Worm (Caenorhabditis elegans): ENCODE measurements around the gene dhs-21.

DNA sequence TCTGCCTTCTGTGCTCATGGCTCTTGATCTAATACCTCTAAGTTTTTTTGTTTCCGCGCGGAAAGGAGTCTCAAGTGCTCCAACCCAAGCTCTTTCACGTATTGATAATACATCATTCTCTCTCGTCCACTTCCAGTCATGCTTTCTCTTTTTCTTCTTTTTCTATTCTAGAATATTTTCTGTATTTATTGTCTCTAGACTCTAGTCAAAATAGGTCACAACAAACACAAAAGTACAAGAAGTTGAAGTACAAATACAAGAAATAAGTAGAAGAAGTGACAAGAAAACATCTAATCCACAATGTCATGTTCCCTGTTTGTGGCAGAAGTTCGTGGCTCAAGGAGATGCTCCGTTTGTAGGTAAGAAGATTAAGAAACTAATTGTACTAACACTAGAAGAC lies 39.8 kb upstream of the dhs-21 start, which contains the start of gene ZC455.1:
- no peak for TF ChIP-seq nhr-11 (tag; optimal IDR thresholded peaks at IDR 0.05)
- no peak for TF ChIP-seq pha-4 (GFP tag; IDR thresholded peaks at IDR 0.05)
- TF ChIP-seq pha-4 (tag; optimal IDR thresholded peaks at IDR 0.05): no peak
- TF ChIP-seq Y75B8A.6 (GFP tag; IDR thresholded peaks at IDR 0.05): no peak
- no peak for TF ChIP-seq attf-4 (tag; optimal IDR thresholded peaks at IDR 0.05)
- TF ChIP-seq snpc-1.2 (GFP tag; IDR thresholded peaks at IDR 0.05): no peak
- TF ChIP-seq skn-1 (tag; optimal IDR thresholded peaks at IDR 0.05): no peak
- no peak for TF ChIP-seq unc-39 (tag; optimal IDR thresholded peaks at IDR 0.05)

Data from whole organism, L4 larva.